Worm (Caenorhabditis elegans) whole organism, early embryonic: ENCODE data around the gene C08H9.16.
"Not testable (repeated sequence)": the region's sequence is repeated elsewhere in the genome, so short reads cannot be mapped to it uniquely, and the experiment has no call there.

Source experiments
- B0310.2 ChIP-seq: sonication (generic microtip); optimal IDR thresholded peaks from 2 replicates; lab custom pipeline; 2016; ENCODE audit warnings: mild to moderate bottlenecking, missing genetic modification characterization, missing compliant biosample characterization
- F13C5.2 ChIP-seq: sonication (generic microtip); optimal IDR thresholded peaks from 2 replicates; lab custom pipeline; 2017; ENCODE audit warnings: mild to moderate bottlenecking, missing genetic modification characterization, inconsistent platforms, missing compliant biosample characterization
- aly-1 ChIP-seq: sonication (generic microtip); optimal IDR thresholded peaks from 2 replicates; lab custom pipeline; 2016; ENCODE audit warnings: missing genetic modification characterization, missing compliant biosample characterization
- ama-1 ChIP-seq: fragments of 150-350 bp; optimal IDR thresholded peaks from 2 replicates; lab custom pipeline; 2014
- ceh-13 ChIP-seq: fragments of 200-800 bp; sonication (Bioruptor generic); optimal IDR thresholded peaks from 2 replicates; lab custom pipeline; 2018; ENCODE audit warnings: mild to moderate bottlenecking, missing genetic modification characterization, missing compliant biosample characterization
- ceh-36 ChIP-seq: sonication (generic microtip); optimal IDR thresholded peaks from 2 replicates; lab custom pipeline; 2016; ENCODE audit warnings: missing genetic modification characterization, inconsistent platforms, missing compliant biosample characterization
- ets-7 ChIP-seq: sonication (generic microtip); optimal IDR thresholded peaks from 2 replicates; lab custom pipeline; 2016; ENCODE audit warnings: missing genotype, missing genetic modification characterization, missing compliant biosample characterization
- flt-1 ChIP-seq: fragments of 200-800 bp; sonication (Bioruptor generic); IDR thresholded peaks from 2 replicates; pipeline ENCODE4 v1.3.6; 2022; ENCODE audit warnings: missing genetic modification characterization, missing compliant biosample characterization
- hmbx-1 ChIP-seq: sonication (generic microtip); optimal IDR thresholded peaks from 2 replicates; lab custom pipeline; 2016; ENCODE audit warnings: mild to moderate bottlenecking, missing genetic modification characterization, missing compliant biosample characterization
- hmg-4 ChIP-seq: fragments of 200-800 bp; sonication (Bioruptor generic); optimal IDR thresholded peaks from 2 replicates; lab custom pipeline; 2018; ENCODE audit warnings: mild to moderate bottlenecking, missing genetic modification characterization, missing compliant biosample characterization
- hnd-1 ChIP-seq: sonication (generic microtip); optimal IDR thresholded peaks from 2 replicates; lab custom pipeline; 2016; ENCODE audit warnings: missing genetic modification characterization, missing compliant biosample characterization
- pes-1 ChIP-seq: fragments of 200-800 bp; sonication (Bioruptor generic); IDR thresholded peaks from 2 replicates; pipeline ENCODE4 v1.3.6; 2022; ENCODE audit warnings: missing genetic modification reagents, missing genetic modification characterization, missing compliant biosample characterization
- scrt-1 ChIP-seq: fragments of 200-800 bp; sonication (Bioruptor generic); IDR thresholded peaks from 2 replicates; pipeline ENCODE4 v1.3.6; 2022; ENCODE audit warnings: missing genetic modification characterization, missing compliant biosample characterization
- sea-1 ChIP-seq: fragments of 200-800 bp; sonication (Bioruptor generic); conservative IDR thresholded peaks from 2 replicates; pipeline ENCODE4 v1.3.6; 2022; ENCODE audit warnings: missing genetic modification characterization, missing compliant biosample characterization
- tbx-11 ChIP-seq: fragments of 200-800 bp; sonication (Bioruptor generic); IDR thresholded peaks from 2 replicates; pipeline ENCODE4 v1.3.6; 2022; ENCODE audit warnings: missing genetic modification characterization, missing compliant biosample characterization
- tbx-37 ChIP-seq: fragments of 200-800 bp; sonication (Bioruptor generic); conservative IDR thresholded peaks from 2 replicates; pipeline ENCODE4 v1.3.6; 2022; ENCODE audit warnings: missing genetic modification reagents, missing genetic modification characterization, missing compliant biosample characterization
- tra-4 ChIP-seq: sonication (generic microtip); optimal IDR thresholded peaks from 2 replicates; lab custom pipeline; 2017; ENCODE audit warnings: missing genetic modification characterization, missing compliant biosample characterization

C08H9.16 gene

DNA sequence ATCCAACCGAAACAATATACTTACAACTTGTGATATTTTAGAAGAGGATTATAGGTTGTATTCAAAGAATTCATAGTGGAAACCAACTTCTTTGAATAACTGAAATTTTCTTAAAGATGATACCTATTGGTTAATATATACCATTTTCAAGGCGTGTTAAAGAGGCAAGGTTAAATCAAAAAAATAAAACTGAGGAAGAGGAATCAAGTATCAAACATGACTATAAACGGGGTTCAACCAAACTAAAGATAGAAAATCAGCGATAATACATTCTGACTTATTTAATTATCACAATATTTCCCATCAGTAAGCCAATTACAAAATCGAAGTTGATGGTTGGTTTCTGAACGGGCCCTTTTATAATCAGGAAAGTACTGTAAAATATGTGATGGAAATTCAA, 31.2 kb upstream of the C08H9.16 start, which contains the start of gene chil-3:
Gene chil-3, minus strand, starts transcription at position 101 of the 400 bp plus-strand sequence.
- TF ChIP-seq flt-1 (GFP tag; lab: Robert Waterston, UW) (no peak), ceh-36 (no peak), tbx-11 (GFP tag; lab: Robert Waterston, UW) (no peak), scrt-1 (GFP tag; lab: Robert Waterston, UW) (no peak), B0310.2 (tag; lab: Kevin White, UChicago) (no peak), hnd-1 (no peak), hmbx-1 (tag; lab: Kevin White, UChicago) (no peak), pes-1 (GFP tag; lab: Robert Waterston, UW) (no peak), ets-7 (tag; lab: Kevin White, UChicago) (no peak), sea-1 (GFP tag; lab: Robert Waterston, UW) (no peak), tbx-37 (no peak), tra-4 (tag; lab: Kevin White, UChicago) (no peak)

- TF ChIP-seq tbx-11 (GFP tag; lab: Robert Waterston, UW) (no peak), F13C5.2 (tag; lab: Kevin White, UChicago) (no peak), ceh-13 (no peak), ceh-36 (no peak), ama-1 (lab: Kevin White, UChicago) (no peak), hmbx-1 (tag; lab: Kevin White, UChicago) (no peak), B0310.2 (tag; lab: Kevin White, UChicago) (no peak), tbx-37 (no peak), ets-7 (tag; lab: Kevin White, UChicago) (no peak), pes-1 (GFP tag; lab: Robert Waterston, UW) (no peak), tra-4 (tag; lab: Kevin White, UChicago) (no peak), aly-1 (tag; lab: Kevin White, UChicago) (no peak)
Measured at ce11 chrII:9862147-9862546, 30.4 kb upstream of the C08H9.16 start, which contains the start of gene C08H9.18. Gene C08H9.18, minus strand, starts transcription at chrII:9862247.

- not testable (repeated sequence) for TF ChIP-seq sea-1 (GFP tag; lab: Robert Waterston, UW); B0310.2 (tag; lab: Kevin White, UChicago); flt-1 (GFP tag; lab: Robert Waterston, UW)
Measured at ce11 chrII:9866378-9866777, 26.2 kb upstream of the C08H9.16 start, which contains the start of gene chil-1. Gene chil-1, minus strand, starts transcription at chrII:9866478.

ce11 chrII:9868207-9868606, 24.4 kb upstream of the C08H9.16 start:
- TF ChIP-seq tbx-37: no peak
- TF ChIP-seq aly-1 (tag; lab: Kevin White, UChicago): no peak
- TF ChIP-seq ceh-13: no peak
- TF ChIP-seq sea-1 (GFP tag; lab: Robert Waterston, UW): no peak
- TF ChIP-seq B0310.2 (tag; lab: Kevin White, UChicago): no peak
- TF ChIP-seq hmg-4 (GFP tag; lab: Kevin White, UChicago): no peak
- no peak for TF ChIP-seq scrt-1 (GFP tag; lab: Robert Waterston, UW)
- no peak for TF ChIP-seq pes-1 (GFP tag; lab: Robert Waterston, UW)
- TF ChIP-seq hnd-1: no peak
- TF ChIP-seq hmbx-1 (tag; lab: Kevin White, UChicago): no peak
- TF ChIP-seq tbx-11 (GFP tag; lab: Robert Waterston, UW): no peak
- no peak for TF ChIP-seq ets-7 (tag; lab: Kevin White, UChicago)
- TF ChIP-seq tra-4 (tag; lab: Kevin White, UChicago): no peak
- TF ChIP-seq F13C5.2 (tag; lab: Kevin White, UChicago): no peak
- TF ChIP-seq ceh-36: no peak

DNA sequence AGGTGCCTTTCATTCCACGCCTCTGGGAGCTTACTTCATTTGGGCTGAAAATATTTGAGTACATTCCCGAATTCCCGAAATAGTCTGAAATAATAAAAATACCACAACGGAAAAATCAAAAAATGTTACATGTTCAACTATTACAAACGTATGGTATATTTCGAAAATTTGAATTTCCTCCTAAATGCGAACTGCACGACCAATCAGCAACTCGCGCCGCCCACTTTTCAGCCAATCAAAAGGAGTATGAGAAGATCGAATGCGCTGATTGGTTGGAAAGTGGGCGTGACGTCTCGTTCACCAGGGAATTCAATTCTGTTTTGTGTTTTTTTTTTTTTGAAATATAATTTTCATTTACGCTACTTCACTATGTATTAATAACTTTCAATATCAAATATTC, 23.9 kb upstream of the C08H9.16 start, which contains the start of gene old-1:
Gene old-1, minus strand, starts transcription at position 50 of the 400 bp plus-strand sequence.
- TF ChIP-seq scrt-1 (GFP tag; lab: Robert Waterston, UW) (no peak), ets-7 (tag; lab: Kevin White, UChicago) (no peak), sea-1 (GFP tag; lab: Robert Waterston, UW) (no peak), ceh-36 (no peak), tbx-11 (GFP tag; lab: Robert Waterston, UW) (no peak), tbx-37 (no peak), B0310.2 (tag; lab: Kevin White, UChicago) (no peak), pes-1 (GFP tag; lab: Robert Waterston, UW) (no peak), hmg-4 (GFP tag; lab: Kevin White, UChicago) (no peak), aly-1 (tag; lab: Kevin White, UChicago) (no peak), ceh-13 (no peak), tra-4 (tag; lab: Kevin White, UChicago) (no peak)

DNA sequence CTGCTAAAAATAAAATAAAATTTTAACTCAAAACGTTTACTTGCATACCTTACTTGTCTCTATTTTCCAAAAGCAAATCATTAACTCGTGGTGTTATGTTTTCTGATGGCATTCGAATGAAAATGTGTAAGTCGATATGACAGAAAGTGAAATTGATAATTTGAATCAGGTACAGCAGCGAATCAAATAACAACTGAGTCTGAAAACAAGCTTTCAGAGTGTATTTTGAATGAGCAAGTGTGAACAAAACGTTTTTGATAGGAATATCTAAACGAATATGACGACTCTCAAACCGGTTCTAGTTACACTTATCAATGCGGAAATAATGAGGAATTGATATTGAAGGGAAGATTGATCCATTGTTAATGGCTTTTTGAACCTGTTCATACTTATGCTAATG, 21.5 kb upstream of the C08H9.16 start, which contains the start of gene chil-7:
Gene chil-7, minus strand, starts transcription at position 112 of the 400 bp plus-strand sequence.
- TF ChIP-seq hmbx-1 (tag; lab: Kevin White, UChicago): no peak
- TF ChIP-seq hnd-1: no peak
- TF ChIP-seq tra-4 (tag; lab: Kevin White, UChicago): no peak
- TF ChIP-seq tbx-37: no peak
- TF ChIP-seq ama-1 (lab: Kevin White, UChicago): no peak
- TF ChIP-seq B0310.2 (tag; lab: Kevin White, UChicago): no peak
- no peak for TF ChIP-seq F13C5.2 (tag; lab: Kevin White, UChicago)
- no peak for TF ChIP-seq tbx-11 (GFP tag; lab: Robert Waterston, UW)
- no peak for TF ChIP-seq sea-1 (GFP tag; lab: Robert Waterston, UW)

DNA sequence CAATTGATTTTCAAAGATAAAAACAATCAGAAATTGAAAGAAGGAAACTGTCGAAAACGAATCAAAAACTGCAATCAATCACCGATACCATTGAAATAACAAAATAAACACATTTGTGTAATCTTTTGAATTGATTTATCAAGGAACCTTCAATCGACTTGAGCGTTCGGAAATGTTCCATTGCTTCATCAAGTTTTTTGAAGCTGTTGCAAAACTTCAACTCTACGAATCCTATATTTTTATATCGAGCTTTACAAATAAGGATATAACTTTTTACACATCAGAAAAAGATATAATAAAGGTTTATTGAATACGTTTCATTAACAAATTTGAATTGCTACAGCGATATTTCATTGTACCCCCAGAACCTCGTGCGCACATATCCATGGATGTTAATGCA, 19.6 kb upstream of the C08H9.16 start, which contains the start of gene chil-8:
Gene chil-8, minus strand, starts transcription at position 101 of the 400 bp plus-strand sequence.
- no peak for TF ChIP-seq hmg-4 (GFP tag; lab: Kevin White, UChicago)
- TF ChIP-seq tra-4 (tag; lab: Kevin White, UChicago): no peak
- TF ChIP-seq F13C5.2 (tag; lab: Kevin White, UChicago): no peak
- no peak for TF ChIP-seq hmbx-1 (tag; lab: Kevin White, UChicago)
- TF ChIP-seq B0310.2 (tag; lab: Kevin White, UChicago): no peak
- no peak for TF ChIP-seq tbx-37
- TF ChIP-seq ceh-36: no peak
- no peak for TF ChIP-seq ama-1 (lab: Kevin White, UChicago)
- TF ChIP-seq ceh-13: no peak
- no peak for TF ChIP-seq tbx-11 (GFP tag; lab: Robert Waterston, UW)
